Worm (Caenorhabditis elegans) whole organism, early embryonic: ENCODE results near the gene D2045.5.

Source experiments
- B0310.2 ChIP-seq: sonication (generic microtip); optimal IDR thresholded peaks from 2 replicates; lab custom pipeline; 2016; ENCODE audit warnings: mild to moderate bottlenecking, missing genetic modification characterization, missing compliant biosample characterization
- aly-1 ChIP-seq: sonication (generic microtip); optimal IDR thresholded peaks from 2 replicates; lab custom pipeline; 2016; ENCODE audit warnings: missing genetic modification characterization, missing compliant biosample characterization
- ama-1 ChIP-seq: fragments of 150-350 bp; optimal IDR thresholded peaks from 2 replicates; lab custom pipeline; 2014
- ceh-13 ChIP-seq: fragments of 200-800 bp; sonication (Bioruptor generic); optimal IDR thresholded peaks from 2 replicates; lab custom pipeline; 2018; ENCODE audit warnings: mild to moderate bottlenecking, missing genetic modification characterization, missing compliant biosample characterization
- ceh-36 ChIP-seq: sonication (generic microtip); optimal IDR thresholded peaks from 2 replicates; lab custom pipeline; 2016; ENCODE audit warnings: missing genetic modification characterization, inconsistent platforms, missing compliant biosample characterization
- flt-1 ChIP-seq: fragments of 200-800 bp; sonication (Bioruptor generic); IDR thresholded peaks from 2 replicates; pipeline ENCODE4 v1.3.6; 2022; ENCODE audit warnings: missing genetic modification characterization, missing compliant biosample characterization
- hmg-4 ChIP-seq: fragments of 200-800 bp; sonication (Bioruptor generic); optimal IDR thresholded peaks from 2 replicates; lab custom pipeline; 2018; ENCODE audit warnings: mild to moderate bottlenecking, missing genetic modification characterization, missing compliant biosample characterization
- pes-1 ChIP-seq: fragments of 200-800 bp; sonication (Bioruptor generic); IDR thresholded peaks from 2 replicates; pipeline ENCODE4 v1.3.6; 2022; ENCODE audit warnings: missing genetic modification reagents, missing genetic modification characterization, missing compliant biosample characterization
- scrt-1 ChIP-seq: fragments of 200-800 bp; sonication (Bioruptor generic); IDR thresholded peaks from 2 replicates; pipeline ENCODE4 v1.3.6; 2022; ENCODE audit warnings: missing genetic modification characterization, missing compliant biosample characterization
- tbx-11 ChIP-seq: fragments of 200-800 bp; sonication (Bioruptor generic); IDR thresholded peaks from 2 replicates; pipeline ENCODE4 v1.3.6; 2022; ENCODE audit warnings: missing genetic modification characterization, missing compliant biosample characterization
- tbx-37 ChIP-seq: fragments of 200-800 bp; sonication (Bioruptor generic); conservative IDR thresholded peaks from 2 replicates; pipeline ENCODE4 v1.3.6; 2022; ENCODE audit warnings: missing genetic modification reagents, missing genetic modification characterization, missing compliant biosample characterization
- tra-4 ChIP-seq: sonication (generic microtip); optimal IDR thresholded peaks from 2 replicates; lab custom pipeline; 2017; ENCODE audit warnings: missing genetic modification characterization, missing compliant biosample characterization

- TF ChIP-seq B0310.2 (tag; lab: Kevin White, UChicago): no peak
- no peak for TF ChIP-seq tra-4 (tag; lab: Kevin White, UChicago)
- TF ChIP-seq flt-1 (GFP tag; lab: Robert Waterston, UW): no peak
- TF ChIP-seq scrt-1 (GFP tag; lab: Robert Waterston, UW): no peak
- no peak for TF ChIP-seq ama-1 (lab: Kevin White, UChicago)
- no peak for TF ChIP-seq ceh-13 (GFP tag; lab: Kevin White, UChicago)
- TF ChIP-seq aly-1 (tag; lab: Kevin White, UChicago): no peak
- no peak for TF ChIP-seq hmg-4 (GFP tag; lab: Kevin White, UChicago)
- TF ChIP-seq ceh-36 (tag; lab: Kevin White, UChicago): no peak
- no peak for TF ChIP-seq tbx-37 (GFP tag; lab: Robert Waterston, UW)
- no peak for TF ChIP-seq pes-1 (GFP tag; lab: Robert Waterston, UW)
- no peak for TF ChIP-seq tbx-11 (GFP tag; lab: Robert Waterston, UW)
These were observed 18.6 kb upstream of the D2045.5 start, which contains the start of gene ptr-25 for ce11 chrIII:10488052-10488451.
